Fruit fly (Drosophila melanogaster) whole organism, embryonic: Measurements from ENCODE around the gene bark.
A peak's percentile ranks its signal among the peaks of the same experiment; 100 is the strongest.

Source experiments
- CG10979 ChIP-seq: fragments of 200-800 bp; sonication (Bioruptor generic); optimal IDR thresholded peaks from 2 replicates; lab custom pipeline; 2018; ENCODE audit warnings: missing biosample characterization, mild to moderate bottlenecking, missing genetic modification characterization, moderate library complexity
- CG11723 ChIP-seq: fragments of 200-800 bp; sonication (Bioruptor generic); optimal IDR thresholded peaks from 2 replicates; lab custom pipeline; 2017; ENCODE audit warnings: missing biosample characterization, mild to moderate bottlenecking, missing genetic modification characterization
- CG12104 ChIP-seq: fragments of 200-800 bp; sonication (Bioruptor generic); optimal IDR thresholded peaks from 3 replicates; lab custom pipeline; 2016; ENCODE audit warnings: missing biosample characterization, missing genetic modification characterization
- CG12659 ChIP-seq: fragments of 200-800 bp; sonication (Bioruptor generic); optimal IDR thresholded peaks from 3 replicates; lab custom pipeline; 2017; ENCODE audit warnings: mild to moderate bottlenecking, missing biosample characterization, missing genetic modification reagents, missing genetic modification characterization
- CG13775 ChIP-seq: fragments of 200-800 bp; sonication (Bioruptor generic); optimal IDR thresholded peaks from 3 replicates; lab custom pipeline; 2017; ENCODE audit warnings: missing biosample characterization, mild to moderate bottlenecking, missing genetic modification characterization
- CG15073 ChIP-seq: fragments of 200-800 bp; sonication (Bioruptor generic); optimal IDR thresholded peaks from 2 replicates; lab custom pipeline; 2016; ENCODE audit warnings: missing biosample characterization, missing genetic modification characterization
- CG15514 ChIP-seq: fragments of 200-800 bp; sonication (Bioruptor generic); optimal IDR thresholded peaks from 3 replicates; lab custom pipeline; 2017; ENCODE audit warnings: missing biosample characterization, missing genetic modification characterization, mild to moderate bottlenecking, moderate library complexity, missing genetic modification reagents
- CG18262 ChIP-seq: fragments of 200-800 bp; optimal IDR thresholded peaks from 3 replicates; lab custom pipeline; 2019; ENCODE audit warnings: missing biosample characterization, mild to moderate bottlenecking, missing genetic modification characterization, moderate library complexity
- CG2875 ChIP-seq: fragments of 200-800 bp; sonication (Bioruptor generic); optimal IDR thresholded peaks from 2 replicates; lab custom pipeline; 2017; ENCODE audit warnings: missing biosample characterization, mild to moderate bottlenecking, missing genetic modification characterization, missing genetic modification reagents
- CG32767 ChIP-seq: fragments of 200-800 bp; sonication (Bioruptor generic); IDR thresholded peaks from 2 replicates; pipeline ENCODE4 v1.3.6; 2022; ENCODE audit warnings: missing biosample characterization, missing genetic modification characterization
- CG3726 ChIP-seq: fragments of 200-800 bp; sonication (Bioruptor generic); IDR thresholded peaks from 3 replicates; pipeline ENCODE4, ENCODE4 v1.3.6; 2022; ENCODE audit warnings: missing biosample characterization, missing genetic modification characterization
- CG3847 ChIP-seq: fragments of 200-800 bp; sonication (Bioruptor generic); IDR thresholded peaks from 2 replicates; pipeline ENCODE4 v1.3.6; 2022; ENCODE audit warnings: missing biosample characterization, missing genetic modification characterization
- CG3995 ChIP-seq: fragments of 200-800 bp; sonication (Bioruptor generic); optimal IDR thresholded peaks from 3 replicates; lab custom pipeline; 2016; ENCODE audit warnings: missing biosample characterization, missing genetic modification characterization
- CG4404 ChIP-seq: fragments of 200-800 bp; sonication (Bioruptor generic); IDR thresholded peaks from 2 replicates; pipeline ENCODE4 v1.3.6; 2022; ENCODE audit warnings: missing biosample characterization, missing genetic modification characterization
- CG4707 ChIP-seq: fragments of 200-800 bp; sonication (Bioruptor generic); optimal IDR thresholded peaks from 2 replicates; lab custom pipeline; 2018; ENCODE audit warnings: missing biosample characterization, mild to moderate bottlenecking, missing genetic modification characterization, moderate library complexity
- CG5180 ChIP-seq: fragments of 200-800 bp; sonication (Bioruptor generic); optimal IDR thresholded peaks from 3 replicates; lab custom pipeline; 2017; ENCODE audit warnings: missing biosample characterization, missing genetic modification characterization, mild to moderate bottlenecking, moderate library complexity, missing genetic modification reagents
- CG6254 ChIP-seq: fragments of 200-800 bp; sonication (Bioruptor generic); optimal IDR thresholded peaks from 3 replicates; lab custom pipeline; 2017; ENCODE audit warnings: mild to moderate bottlenecking, missing biosample characterization, missing genetic modification reagents, missing genetic modification characterization
- CG6272 ChIP-seq: fragments of 200-800 bp; sonication (Bioruptor generic); IDR thresholded peaks from 2 replicates; pipeline ENCODE4 v1.3.6; 2022; ENCODE audit warnings: missing biosample characterization, missing genetic modification characterization
- CG6791 ChIP-seq: fragments of 200-800 bp; sonication (Bioruptor generic); IDR thresholded peaks from 3 replicates; pipeline ENCODE4 v1.3.6; 2022; ENCODE audit warnings: missing biosample characterization, missing genetic modification characterization; ENCODE audit not compliant: partially characterized antibody
- CG8089 ChIP-seq: fragments of 200-800 bp; sonication (Bioruptor generic); optimal IDR thresholded peaks from 3 replicates; lab custom pipeline; 2016; ENCODE audit warnings: missing biosample characterization, missing genetic modification characterization
- D ChIP-seq, 2 experiments: fragments of 200-800 bp in 1 of 2; fragments of >200 bp in 1 of 2; sonication (Bioruptor generic) in 1 of 2; optimal IDR thresholded peaks; 2 replicates in 1 of 2; 3 replicates in 1 of 2; lab custom pipeline; 2017; ENCODE audit warnings: mild to moderate bottlenecking in 1 of 2, missing biosample characterization in 1 of 2, missing genetic modification characterization in 1 of 2, missing genetic modification reagents in 1 of 2
- Dll ChIP-seq: fragments of 200-800 bp; sonication (Bioruptor generic); IDR thresholded peaks from 4 replicates; pipeline ENCODE4 v1.3.6; 2022; ENCODE audit warnings: missing biosample characterization, missing genetic modification characterization; ENCODE audit not compliant: partially characterized antibody
- Doc2 ChIP-seq: fragments of 200-800 bp; sonication (Bioruptor generic); IDR thresholded peaks from 2 replicates; pipeline ENCODE4 v1.3.6; 2022; ENCODE audit warnings: missing biosample characterization, missing genetic modification characterization
- Fer2 ChIP-seq: fragments of 200-800 bp; sonication (Bioruptor generic); optimal IDR thresholded peaks from 2 replicates; lab custom pipeline; 2018; ENCODE audit warnings: missing biosample characterization, mild to moderate bottlenecking, missing genetic modification characterization, moderate library complexity
- GATAe ChIP-seq: fragments of 200-800 bp; sonication (Bioruptor generic); conservative IDR thresholded peaks from 2 replicates; pipeline ENCODE4 v1.3.6; 2022; ENCODE audit warnings: missing biosample characterization, missing genetic modification characterization
- Hmx ChIP-seq: fragments of 200-800 bp; sonication (Bioruptor generic); optimal IDR thresholded peaks from 2 replicates; lab custom pipeline; 2016; ENCODE audit warnings: missing biosample characterization, missing genetic modification characterization
- Kr ChIP-seq: fragments of 200-800 bp; sonication (Bioruptor generic); optimal IDR thresholded peaks from 2 replicates; lab custom pipeline; 2017; ENCODE audit warnings: missing biosample characterization, mild to moderate bottlenecking, missing genetic modification characterization
- Lhr ChIP-seq: fragments of 200-800 bp; sonication (Bioruptor generic); optimal IDR thresholded peaks from 3 replicates; lab custom pipeline; 2017; ENCODE audit warnings: mild to moderate bottlenecking, missing biosample characterization, missing genetic modification reagents, missing genetic modification characterization
- Ptx1 ChIP-seq: fragments of 200-800 bp; sonication (Bioruptor generic); IDR thresholded peaks from 2 replicates; pipeline ENCODE4 v1.3.6; 2022; ENCODE audit warnings: missing biosample characterization, missing genetic modification characterization
- Rfx ChIP-seq: fragments of 200-800 bp; sonication (Bioruptor generic); IDR thresholded peaks from 2 replicates; pipeline ENCODE4 v1.3.6; 2022; ENCODE audit warnings: missing biosample characterization, missing genetic modification characterization
- Side ChIP-seq: fragments of 200-800 bp; sonication (Bioruptor generic); optimal IDR thresholded peaks from 2 replicates; lab custom pipeline; 2016; ENCODE audit warnings: missing biosample characterization, missing genetic modification characterization
- Trl ChIP-seq, 3 experiments: fragments of >200 bp in 2 of 3; fragments of 200-800 bp in 1 of 3; sonication (Bioruptor generic) in 1 of 3; optimal IDR thresholded peaks; 2 replicates in 1 of 3; 3 replicates in 2 of 3; lab custom pipeline; 2016 to 2017; ENCODE audit warnings: missing biosample characterization in 1 of 3, missing genetic modification characterization in 1 of 3
- Vsx1 ChIP-seq: fragments of 200-800 bp; sonication (Bioruptor generic); optimal IDR thresholded peaks from 2 replicates; lab custom pipeline; 2017; ENCODE audit warnings: missing biosample characterization, mild to moderate bottlenecking, missing genetic modification characterization, missing genetic modification reagents
- cas ChIP-seq: fragments of 200-800 bp; sonication (Bioruptor generic); IDR thresholded peaks from 2 replicates; pipeline ENCODE4 v1.3.6; 2022; ENCODE audit warnings: missing biosample characterization, missing genetic modification characterization
- chif ChIP-seq, 2 experiments: fragments of 200-800 bp; sonication (Bioruptor generic); optimal IDR thresholded peaks; 3 replicates each; lab custom pipeline; 2016; ENCODE audit warnings: missing biosample characterization in 2 of 2, missing genetic modification characterization in 2 of 2
- ci ChIP-seq: fragments of 200-800 bp; sonication (Bioruptor generic); IDR thresholded peaks from 3 replicates; pipeline ENCODE4 v1.3.6; 2022; ENCODE audit warnings: missing biosample characterization, missing genetic modification characterization
- en ChIP-seq: fragments of 200-800 bp; sonication (Bioruptor generic); optimal IDR thresholded peaks from 2 replicates; lab custom pipeline; 2016; ENCODE audit warnings: missing biosample characterization, missing genetic modification characterization
- fd3F ChIP-seq: fragments of 200-800 bp; sonication (Bioruptor generic); optimal IDR thresholded peaks from 2 replicates; lab custom pipeline; 2018; ENCODE audit warnings: missing biosample characterization, mild to moderate bottlenecking, missing genetic modification characterization, moderate library complexity
- gcm ChIP-seq: fragments of 200-800 bp; sonication (Bioruptor generic); optimal IDR thresholded peaks from 2 replicates; lab custom pipeline; 2019; ENCODE audit warnings: missing biosample characterization, mild to moderate bottlenecking, missing genetic modification characterization, moderate library complexity
- kay ChIP-seq: fragments of 200-800 bp; sonication (Bioruptor generic); optimal IDR thresholded peaks from 2 replicates; lab custom pipeline; 2016; ENCODE audit warnings: missing biosample characterization, missing genetic modification characterization
- maf-S ChIP-seq: fragments of 200-800 bp; sonication (Bioruptor generic); optimal IDR thresholded peaks from 2 replicates; lab custom pipeline; 2016; ENCODE audit warnings: missing biosample characterization, missing genetic modification characterization
- mirr ChIP-seq: fragments of 200-800 bp; sonication (Bioruptor generic); optimal IDR thresholded peaks from 3 replicates; lab custom pipeline; 2018; ENCODE audit warnings: missing biosample characterization, mild to moderate bottlenecking, missing genetic modification characterization
- mld ChIP-seq: fragments of 200-800 bp; sonication (Bioruptor generic); IDR thresholded peaks from 3 replicates; pipeline ENCODE4 v1.3.6; 2022; ENCODE audit warnings: missing biosample characterization, missing genetic modification characterization; ENCODE audit not compliant: partially characterized antibody
- sens ChIP-seq: fragments of 200-800 bp; sonication (Bioruptor generic); peaks from one replicate; lab custom pipeline; 2016; ENCODE audit warnings: missing biosample characterization, missing genetic modification characterization
- sim ChIP-seq: fragments of 200-800 bp; sonication (Bioruptor generic); IDR thresholded peaks from 2 replicates; pipeline ENCODE4 v1.3.6; 2022; ENCODE audit warnings: missing biosample characterization, missing genetic modification characterization
- tx ChIP-seq: fragments of 200-800 bp; sonication (Bioruptor generic); optimal IDR thresholded peaks from 2 replicates; lab custom pipeline; 2016; ENCODE audit warnings: missing biosample characterization, missing genetic modification characterization
- wek ChIP-seq: fragments of 200-800 bp; sonication (Bioruptor generic); optimal IDR thresholded peaks from 3 replicates; lab custom pipeline; 2018; ENCODE audit warnings: missing biosample characterization, mild to moderate bottlenecking, missing genetic modification characterization, moderate library complexity
- zen ChIP-seq: fragments of 200-800 bp; sonication (Bioruptor generic); optimal IDR thresholded peaks from 3 replicates; lab custom pipeline; 2018; ENCODE audit warnings: missing biosample characterization, mild to moderate bottlenecking, missing genetic modification characterization, moderate library complexity
- zfh2 ChIP-seq: fragments of 200-800 bp; sonication (Bioruptor generic); optimal IDR thresholded peaks from 2 replicates; lab custom pipeline; 2016; ENCODE audit warnings: missing biosample characterization, missing genetic modification characterization

Gene bark

dm6 chr2L:3813255-3813875, 26.4 kb downstream of the bark start, which contains the start of gene CG3407 (continued):
- TF ChIP-seq sens, result peak; percentile 76
- TF ChIP-seq Side (GFP tag; lab: Kevin White, UChicago), result peak; percentile 22
- no peak for TF ChIP-seq CG3726 (GFP tag; lab: Robert Waterston, UW)
- peak; percentile 73 for TF ChIP-seq CG6791 (GFP tag; lab: Robert Waterston, UW)
- no peak for TF ChIP-seq en (GFP tag; lab: Kevin White, UChicago)
- TF ChIP-seq CG8089 (GFP tag; lab: Kevin White, UChicago), result peak; percentile 11
- TF ChIP-seq CG12104, result no peak
- peak; percentile 56 for TF ChIP-seq maf-S
- no peak for TF ChIP-seq sim (GFP tag; lab: Robert Waterston, UW)
- TF ChIP-seq fd3F (GFP tag; lab: Kevin White, UChicago), result no peak
- TF ChIP-seq CG5180 (GFP tag; lab: Kevin White, UChicago), result no peak
- TF ChIP-seq Kr, result no peak
- no peak for TF ChIP-seq CG2875 (GFP tag; lab: Kevin White, UChicago)
- TF ChIP-seq CG3995 (GFP tag; lab: Kevin White, UChicago), result peak; percentile 16
- TF ChIP-seq Ptx1 (GFP tag; lab: Robert Waterston, UW), result peak; percentile 55
- TF ChIP-seq Vsx1 (GFP tag; lab: Kevin White, UChicago), result no peak
- no peak for TF ChIP-seq CG18262 (tag; lab: Kevin White, UChicago)
- no peak for TF ChIP-seq Fer2
- TF ChIP-seq zfh2, result peak; percentile 74
- TF ChIP-seq kay (GFP tag; lab: Kevin White, UChicago), result peak; percentile 25
- no peak for TF ChIP-seq CG15073 (GFP tag; lab: Kevin White, UChicago)
- TF ChIP-seq CG12659 (GFP tag; lab: Kevin White, UChicago), result peak; percentile 75
- TF ChIP-seq GATAe (GFP tag; lab: Robert Waterston, UW), result no peak
- no peak for TF ChIP-seq CG6254 (GFP tag; lab: Kevin White, UChicago)
- no peak for TF ChIP-seq CG32767
- peak; percentile 81 for TF ChIP-seq Lhr
- peak; percentile 76 for TF ChIP-seq CG3847
- TF ChIP-seq CG10979 (tag; lab: Kevin White, UChicago), result no peak
- no peak for TF ChIP-seq CG4707 (GFP tag; lab: Kevin White, UChicago)
- peak; percentile 37 for TF ChIP-seq zen (tag; lab: Kevin White, UChicago)
- TF ChIP-seq D (optimal IDR thresholded peaks at IDR 0.05; lab: Kevin White, UChicago), result no peak
- no peak for TF ChIP-seq D (GFP tag; optimal IDR thresholded peaks at IDR 0.05; lab: Kevin White, UChicago)
- peak; percentile 80 for TF ChIP-seq Rfx (GFP tag; lab: Robert Waterston, UW)
- TF ChIP-seq chif (GFP tag; optimal IDR thresholded peaks at IDR 0.05; lab: Kevin White, UChicago), result peak; percentile 51 to 66
- peak; percentile 20 for TF ChIP-seq tx
- TF ChIP-seq Doc2 (GFP tag; lab: Robert Waterston, UW), result no peak
- TF ChIP-seq cas (GFP tag; lab: Robert Waterston, UW), result no peak
- no peak for TF ChIP-seq Hmx (GFP tag; lab: Kevin White, UChicago)
- TF ChIP-seq gcm (GFP tag; lab: Kevin White, UChicago), result no peak
- no peak for TF ChIP-seq CG4404 (GFP tag; lab: Robert Waterston, UW)
- TF ChIP-seq wek (GFP tag; lab: Kevin White, UChicago), result no peak
- TF ChIP-seq mld (GFP tag; lab: Robert Waterston, UW), result no peak
- peak; percentile 7; the same call in 1 of the 2 replicates for TF ChIP-seq CG6272 (GFP tag; lab: Robert Waterston, UW)
- peak; percentile 77 for TF ChIP-seq Dll
- TF ChIP-seq CG15514, result peak; percentile 49
- no peak for TF ChIP-seq CG13775 (GFP tag; lab: Kevin White, UChicago)
- no peak for TF ChIP-seq Trl (optimal IDR thresholded peaks at IDR 0.05; lab: Kevin White, UChicago)
- TF ChIP-seq Trl (GFP tag; optimal IDR thresholded peaks at IDR 0.05; lab: Kevin White, UChicago), result peak; percentile 40
- TF ChIP-seq ci (GFP tag; lab: Robert Waterston, UW), result no peak
- no peak for TF ChIP-seq CG11723
- no peak for TF ChIP-seq mirr (GFP tag; lab: Kevin White, UChicago)
